Worm (Caenorhabditis elegans) whole organism, L4 larva: ENCODE measurements around the gene tab-1.
"Not testable (repeated sequence)": the region's sequence is repeated elsewhere in the genome, so short reads cannot be mapped to it uniquely, and the experiment has no call there.

ENCODE experiments used
- dmd-8 ChIP-seq: fragments of 200-800 bp; sonication (Bioruptor generic); IDR thresholded peaks from 2 replicates; pipeline ENCODE4 v1.3.6; 2022; ENCODE audit warnings: missing genetic modification characterization, missing compliant biosample characterization
- jun-1 ChIP-seq: fragments of 150-350 bp; optimal IDR thresholded peaks from 2 replicates; lab custom pipeline; 2014; ENCODE audit warnings: missing biosample characterization, missing genetic modification reagents, missing genetic modification characterization
- lin-13 ChIP-seq: fragments of 150-350 bp; optimal IDR thresholded peaks from 2 replicates; lab custom pipeline; 2014; ENCODE audit warnings: missing biosample characterization, missing genetic modification reagents, missing genetic modification characterization
- lsy-2 ChIP-seq, 2 experiments: fragments of 150-350 bp in 1 of 2; sonication (generic microtip) in 1 of 2; optimal IDR thresholded peaks; 2 replicates each; lab custom pipeline; 2014 to 2017; ENCODE audit warnings: missing biosample characterization in 2 of 2, missing genetic modification characterization in 2 of 2
- ztf-11 ChIP-seq: fragments of 150-350 bp; optimal IDR thresholded peaks from 2 replicates; lab custom pipeline; 2014; ENCODE audit warnings: missing biosample characterization, missing genetic modification characterization

DNA sequence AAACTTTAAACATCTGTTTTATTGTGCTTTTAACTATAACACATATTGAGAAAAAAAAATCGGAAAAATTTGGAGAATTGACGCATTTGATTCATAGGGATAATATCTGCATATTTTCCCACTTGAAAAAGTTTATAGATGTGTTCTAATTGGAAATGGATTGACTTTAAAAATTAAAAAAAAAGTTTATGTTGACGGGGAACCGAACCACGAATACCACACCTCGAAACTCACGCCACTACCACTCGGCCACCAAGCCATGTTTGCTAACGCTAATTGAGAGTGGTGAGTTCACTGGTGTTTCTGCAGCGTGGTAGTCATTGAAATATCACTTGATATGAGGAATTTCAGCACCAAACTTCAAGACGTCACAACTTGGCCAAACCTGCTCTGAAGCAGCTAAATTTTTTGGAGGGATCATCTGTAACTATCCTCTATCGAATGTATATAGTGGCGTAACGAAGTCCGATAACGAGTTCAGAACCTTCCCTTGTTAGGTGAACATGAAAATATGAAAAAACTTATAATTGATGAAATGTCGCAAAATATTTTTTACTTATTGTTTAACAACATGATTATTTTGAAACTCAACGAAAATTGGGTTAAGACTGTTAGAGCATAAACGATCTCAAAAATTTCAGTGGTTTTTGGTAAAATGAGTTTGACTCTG is 5.2 kb upstream of the tab-1 start:
- TF ChIP-seq jun-1 (tag; lab: Kevin White, UChicago); lsy-2 (tag; optimal IDR thresholded peaks at IDR 0.05; lab: Kevin White, UChicago); lin-13 (GFP tag; lab: Kevin White, UChicago); ztf-11: not testable (repeated sequence)
- 0 out of 2 replicates have a peak, but pooled peaks have one; percentile 37 for TF ChIP-seq dmd-8
